Fruit fly (Drosophila melanogaster): ENCODE measurements around the gene RpL36A.

Gene RpL36A

DNA sequence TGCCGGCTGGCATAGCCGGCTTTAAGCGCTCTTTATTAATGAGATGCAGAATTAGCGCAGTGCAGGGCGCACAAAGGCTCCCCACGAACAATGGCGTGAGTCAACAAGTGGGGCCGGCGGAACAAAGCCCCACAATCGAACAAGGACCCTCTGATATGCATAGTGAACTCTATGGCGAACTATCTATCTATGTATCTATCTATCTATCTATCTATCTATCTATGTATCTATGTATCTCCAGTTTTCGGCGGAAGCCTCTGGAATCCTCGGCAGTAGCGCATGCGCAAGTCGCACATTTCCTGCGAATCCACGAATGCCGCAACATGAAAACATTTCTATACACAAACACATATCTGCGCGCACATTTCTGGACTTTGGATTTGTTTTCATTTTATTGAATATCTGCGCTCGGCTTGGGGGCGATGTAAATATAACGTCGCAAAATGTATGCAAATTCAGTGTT, 42.1 kb downstream of the RpL36A start (continued):
- TF ChIP-seq caup (GFP tag; optimal IDR thresholded peaks at IDR 0.05; ENCODE audit: severe bottlenecking) (peak; percentile 25), CG13894 (tag; optimal IDR thresholded peaks at IDR 0.05) (peak; percentile 22), CG10147 (GFP tag; optimal IDR thresholded peaks at IDR 0.05) (no peak), Ets65A (GFP tag) (peak; percentile 81), org-1 (GFP tag; optimal IDR thresholded peaks at IDR 0.05) (peak; percentile 63), CG18619 (GFP tag; optimal IDR thresholded peaks at IDR 0.05) (peak; percentile 41), CG34422 (GFP tag; IDR thresholded peaks at IDR 0.05) (0 out of 3 replicates have a peak, but pooled peaks have one; percentile 30), grau (tag; optimal IDR thresholded peaks at IDR 0.05) (peak; percentile 49), Ssrp (tag; optimal IDR thresholded peaks at IDR 0.05) (no peak), CG11456 (GFP tag; IDR thresholded peaks at IDR 0.05) (0 out of 3 replicates have a peak, but pooled peaks have one; percentile 27), CG12659 (GFP tag; optimal IDR thresholded peaks at IDR 0.05) (peak; percentile 25), CG13624 (GFP tag; optimal IDR thresholded peaks at IDR 0.05) (peak; percentile 50), CG4424 (GFP tag; optimal IDR thresholded peaks at IDR 0.05) (no peak), vfl (GFP tag; optimal IDR thresholded peaks at IDR 0.05) (peak; percentile 7), eve (GFP tag; optimal IDR thresholded peaks at IDR 0.05) (no peak), CG7786 (GFP tag; optimal IDR thresholded peaks at IDR 0.05) (peak; percentile 20), CG3847 (GFP tag; IDR thresholded peaks at IDR 0.05) (peak; percentile 47), dpn (GFP tag; optimal IDR thresholded peaks at IDR 0.05) (peak; percentile 7 to 26), bab2 (GFP tag; optimal IDR thresholded peaks at IDR 0.05) (peak; percentile 43), CG8765 (GFP tag; IDR thresholded peaks at IDR 0.05) (no peak; the same call in 1 of the 2 replicates), CG6654 (GFP tag; optimal IDR thresholded peaks at IDR 0.05) (peak; percentile 26), bbx (GFP tag; IDR thresholded peaks at IDR 0.05; ENCODE audit: partially characterized antibody) (peak; percentile 31; the same call in 1 of the 2 replicates), CG16815 (GFP tag; optimal IDR thresholded peaks at IDR 0.05) (peak; percentile 53), prd (optimal IDR thresholded peaks at IDR 0.05) (no peak), prd (GFP tag; IDR thresholded peaks at IDR 0.05) (0 out of 3 replicates have a peak, but pooled peaks have one; percentile 3), CG15073 (GFP tag; optimal IDR thresholded peaks at IDR 0.05) (no peak), slbo (GFP tag; IDR thresholded peaks at IDR 0.05) (peak; percentile 74), BtbVII (GFP tag; optimal IDR thresholded peaks at IDR 0.05) (peak; percentile 3), Hmr (GFP tag; optimal IDR thresholded peaks at IDR 0.05) (peak; percentile 55), lilli (GFP tag; optimal IDR thresholded peaks at IDR 0.05) (peak; percentile 68), Fer3 (tag; optimal IDR thresholded peaks at IDR 0.05) (peak; percentile 27), tap (tag; optimal IDR thresholded peaks at IDR 0.05) (no peak), ATbp (GFP tag; optimal IDR thresholded peaks at IDR 0.05) (no peak), Hsf (GFP tag; optimal IDR thresholded peaks at IDR 0.05) (peak; percentile 20), NC2β (GFP tag; optimal IDR thresholded peaks at IDR 0.05) (no peak), Med (GFP tag) (peak; percentile 82), Nf-YB (GFP tag; optimal IDR thresholded peaks at IDR 0.05) (no peak), fu2 (GFP tag; optimal IDR thresholded peaks at IDR 0.05) (peak; percentile 13), Six4 (GFP tag; optimal IDR thresholded peaks at IDR 0.05) (no peak), Gug (GFP tag; IDR thresholded peaks at IDR 0.05) (no peak), lbe (GFP tag; optimal IDR thresholded peaks at IDR 0.05) (peak; percentile 82), ac (GFP tag; optimal IDR thresholded peaks at IDR 0.05) (no peak), stwl (tag; optimal IDR thresholded peaks at IDR 0.05) (no peak), CG34224 (GFP tag; IDR thresholded peaks at IDR 0.05; ENCODE audit: partially characterized antibody) (0 out of 3 replicates have a peak, but pooled peaks have one; percentile 45), sens-2 (GFP tag; IDR thresholded peaks at IDR 0.05) (no peak), Usf (GFP tag; optimal IDR thresholded peaks at IDR 0.05) (peak; percentile 39), bsh (GFP tag; optimal IDR thresholded peaks at IDR 0.05) (peak in 1 of 2 experiments; percentile 96), Taf1 (GFP tag; IDR thresholded peaks at IDR 0.05) (no peak), CG8478 (optimal IDR thresholded peaks at IDR 0.05) (no peak), CG7556 (GFP tag; optimal IDR thresholded peaks at IDR 0.05) (peak; percentile 47), exex (tag; optimal IDR thresholded peaks at IDR 0.05) (no peak)
